Worm (Caenorhabditis elegans): ENCODE measurements around the gene Y75B7AL.2.

- no peak for TF ChIP-seq mls-2 (tag; optimal IDR thresholded peaks at IDR 0.05)
- no peak for TF ChIP-seq bed-3 (GFP tag; optimal IDR thresholded peaks at IDR 0.05)
- TF ChIP-seq unc-62 (GFP tag; optimal IDR thresholded peaks at IDR 0.05): no peak
- no peak for TF ChIP-seq elt-1 (tag; optimal IDR thresholded peaks at IDR 0.05; ENCODE audit: borderline replicate concordance, insufficient read depth)
- no peak for TF ChIP-seq nhr-76 (tag; optimal IDR thresholded peaks at IDR 0.05)
- TF ChIP-seq nhr-12 (tag; optimal IDR thresholded peaks at IDR 0.05): no peak
- no peak for TF ChIP-seq mep-1 (tag; optimal IDR thresholded peaks at IDR 0.05)
- TF ChIP-seq nhr-237 (tag; optimal IDR thresholded peaks at IDR 0.05): no peak
- TF ChIP-seq zip-8 (tag; optimal IDR thresholded peaks at IDR 0.05): no peak
- peak; percentile 38 for TF ChIP-seq ces-1 (GFP tag; optimal IDR thresholded peaks at IDR 0.05)
- no peak for TF ChIP-seq unc-39 (tag; optimal IDR thresholded peaks at IDR 0.05)
- no peak for TF ChIP-seq cnd-1 (tag; optimal IDR thresholded peaks at IDR 0.05)
Measured at ce11 chrV:1337701-1338100, 20.2 kb downstream of the Y75B7AL.2 start.

All from whole organism, mixed stage, embryonic.